Worm (Caenorhabditis elegans) whole organism, L4 larva: Measurements from ENCODE around the gene ccep-135.

Experiments
- F44E2.7 ChIP-seq: fragments of 200-800 bp; sonication (Bioruptor generic); IDR thresholded peaks from 2 replicates; pipeline ENCODE4 v2.1.2; 2022; ENCODE audit warnings: missing genetic modification characterization, missing compliant biosample characterization
- Y75B8A.6 ChIP-seq: fragments of 200-800 bp; sonication (Bioruptor generic); IDR thresholded peaks from 2 replicates; pipeline ENCODE4 v1.3.6; 2022; ENCODE audit warnings: missing genetic modification reagents, missing genetic modification characterization, missing compliant biosample characterization
- attf-4 ChIP-seq: sonication (generic microtip); optimal IDR thresholded peaks from 3 replicates; lab custom pipeline; 2017; ENCODE audit warnings: missing biosample characterization, missing genetic modification characterization
- daf-12 ChIP-seq: fragments of 150-350 bp; optimal IDR thresholded peaks from 2 replicates; lab custom pipeline; 2014; ENCODE audit warnings: missing biosample characterization, missing genetic modification reagents, missing genetic modification characterization
- daf-16 ChIP-seq, 3 experiments: sonication (generic microtip); optimal IDR thresholded peaks; 2 replicates each; lab custom pipeline; 2016 to 2017; ENCODE audit warnings: missing genetic modification characterization in 3 of 3, missing genetic modification reagents in 3 of 3, mild to moderate bottlenecking in 2 of 3, missing compliant biosample characterization in 2 of 3, missing biosample characterization in 1 of 3, moderate library complexity in 1 of 3
- dpl-1 ChIP-seq: fragments of 150-350 bp; optimal IDR thresholded peaks from 2 replicates; lab custom pipeline; 2014; ENCODE audit warnings: missing biosample characterization, missing genetic modification reagents, missing genetic modification characterization
- mdl-1 ChIP-seq, 2 experiments: fragments of 150-350 bp in 1 of 2; sonication (generic microtip) in 1 of 2; optimal IDR thresholded peaks; 2 replicates each; lab custom pipeline; 2014 to 2017; ENCODE audit warnings: missing biosample characterization in 2 of 2, missing genetic modification characterization in 2 of 2
- nhr-28 ChIP-seq: fragments of 150-350 bp; optimal IDR thresholded peaks from 2 replicates; lab custom pipeline; 2014; ENCODE audit warnings: missing biosample characterization, missing genetic modification characterization
- tag-97 ChIP-seq: fragments of 200-800 bp; sonication (Bioruptor generic); IDR thresholded peaks from 2 replicates; pipeline ENCODE4 v1.3.6; 2022; ENCODE audit warnings: missing genetic modification characterization, missing compliant biosample characterization
- unc-39 ChIP-seq: sonication (generic microtip); optimal IDR thresholded peaks from 2 replicates; lab custom pipeline; 2017; ENCODE audit warnings: missing biosample characterization, missing genetic modification characterization
- unc-62 ChIP-seq, 3 experiments: fragments of 150-350 bp in 1 of 3; sonication (generic microtip); optimal IDR thresholded peaks in 2 of 3; peaks in 1 of 3; 1 replicate in 1 of 3; 2 replicates in 2 of 3; lab custom pipeline; 2014 to 2017; ENCODE audit warnings: missing biosample characterization in 3 of 3, missing genetic modification characterization in 3 of 3, missing genetic modification reagents in 3 of 3, missing genotype in 1 of 3
- ztf-11 ChIP-seq: fragments of 150-350 bp; optimal IDR thresholded peaks from 2 replicates; lab custom pipeline; 2014; ENCODE audit warnings: missing biosample characterization, missing genetic modification characterization
- ztf-7 ChIP-seq: fragments of 150-350 bp; optimal IDR thresholded peaks from 2 replicates; lab custom pipeline; 2014; ENCODE audit warnings: missing biosample characterization, missing genetic modification characterization

DNA sequence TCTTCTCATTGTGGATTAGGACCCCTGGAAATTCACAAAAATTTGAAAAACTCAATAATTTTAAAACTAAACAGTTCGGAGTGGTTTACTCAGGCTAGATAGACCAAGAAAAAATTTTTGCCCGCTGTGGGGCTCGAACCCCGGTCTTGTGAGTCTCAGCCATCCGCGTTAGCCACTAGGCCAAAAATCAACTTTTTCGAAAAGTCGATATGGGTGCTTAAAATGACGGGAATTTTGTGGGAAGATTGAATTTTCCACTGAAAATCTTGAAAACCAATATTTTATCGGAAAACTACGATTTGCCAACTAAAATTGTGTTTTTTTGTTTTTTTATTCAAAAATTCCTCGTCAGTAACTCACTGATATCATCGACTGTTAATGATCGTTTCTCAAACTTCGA is 15.9 kb downstream of the ccep-135 start:
- TF ChIP-seq F44E2.7 (GFP tag; lab: Robert Waterston, UW) (no peak), tag-97 (GFP tag; lab: Robert Waterston, UW) (no peak), daf-12 (tag; lab: Kevin White, UChicago) (no peak), ztf-7 (tag; lab: Kevin White, UChicago) (no peak), dpl-1 (GFP tag; lab: Kevin White, UChicago) (no peak), nhr-28 (no peak), unc-39 (tag; lab: Kevin White, UChicago) (no peak), mdl-1 (tag; optimal IDR thresholded peaks at IDR 0.05; lab: Kevin White, UChicago) (no peak), ztf-11 (no peak), unc-62 (GFP tag; optimal IDR thresholded peaks at IDR 0.05 in 1 of 2; lab: Kevin White, UChicago) (no peak), unc-62 (tag; optimal IDR thresholded peaks at IDR 0.05; lab: Kevin White, UChicago) (no peak), Y75B8A.6 (GFP tag; lab: Robert Waterston, UW) (no peak), attf-4 (tag; lab: Kevin White, UChicago) (no peak), daf-16 (GFP tag; optimal IDR thresholded peaks at IDR 0.05; lab: Kevin White, UChicago) (no peak), daf-16 (tag; optimal IDR thresholded peaks at IDR 0.05; lab: Kevin White, UChicago) (no peak)
